Worm (Caenorhabditis elegans) whole organism, L3 larva: ENCODE measurements around the gene srh-217.

ENCODE experiments used
- R02D3.7 ChIP-seq: fragments of 150-350 bp; optimal IDR thresholded peaks from 2 replicates; lab custom pipeline; 2014; ENCODE audit warnings: missing biosample characterization, missing genetic modification characterization
- ZK546.5 ChIP-seq: sonication (generic microtip); optimal IDR thresholded peaks from 2 replicates; lab custom pipeline; 2017; ENCODE audit warnings: missing biosample characterization, missing genetic modification characterization
- aly-2 ChIP-seq: fragments of 150-350 bp; optimal IDR thresholded peaks from 2 replicates; lab custom pipeline; 2014; ENCODE audit warnings: missing biosample characterization, missing genetic modification characterization
- ama-1 ChIP-seq: fragments of 150-350 bp; optimal IDR thresholded peaks from 2 replicates; lab custom pipeline; 2018
- ceh-16 ChIP-seq: sonication (generic microtip); optimal IDR thresholded peaks from 2 replicates; lab custom pipeline; 2017; ENCODE audit warnings: missing biosample characterization, missing genetic modification characterization
- ceh-28 ChIP-seq: fragments of 150-350 bp; optimal IDR thresholded peaks from 2 replicates; lab custom pipeline; 2014; ENCODE audit warnings: missing biosample characterization, missing genetic modification reagents, missing genetic modification characterization
- ceh-82 ChIP-seq: fragments of 150-350 bp; optimal IDR thresholded peaks from 2 replicates; lab custom pipeline; 2014; ENCODE audit warnings: missing biosample characterization, missing genetic modification characterization
- ceh-9 ChIP-seq: sonication (generic microtip); optimal IDR thresholded peaks from 2 replicates; lab custom pipeline; 2018; ENCODE audit warnings: missing biosample characterization, missing genetic modification characterization
- daf-12 ChIP-seq: fragments of 150-350 bp; optimal IDR thresholded peaks from 2 replicates; lab custom pipeline; 2014; ENCODE audit warnings: missing biosample characterization, missing genetic modification reagents, missing genetic modification characterization
- egl-27 ChIP-seq: sonication (generic microtip); optimal IDR thresholded peaks from 4 replicates; lab custom pipeline; 2017; ENCODE audit warnings: missing biosample characterization, missing genetic modification reagents, missing genetic modification characterization
- elt-1 ChIP-seq: fragments of 150-350 bp; optimal IDR thresholded peaks from 2 replicates; lab custom pipeline; 2014; ENCODE audit warnings: missing biosample characterization, missing genetic modification characterization
- elt-2 ChIP-seq: sonication (generic microtip); optimal IDR thresholded peaks from 2 replicates; lab custom pipeline; 2016; ENCODE audit warnings: missing genetic modification reagents, mild to moderate bottlenecking, missing genetic modification characterization, missing compliant biosample characterization
- eor-1 ChIP-seq, 2 experiments: fragments of 150-350 bp; optimal IDR thresholded peaks; 2 replicates each; lab custom pipeline; 2014 to 2018; ENCODE audit warnings: missing biosample characterization in 2 of 2, missing genetic modification characterization in 2 of 2
- hmg-11 ChIP-seq: sonication (generic microtip); optimal IDR thresholded peaks from 2 replicates; lab custom pipeline; 2016; ENCODE audit warnings: missing genetic modification characterization, missing compliant biosample characterization
- jun-1 ChIP-seq: fragments of 150-350 bp; optimal IDR thresholded peaks from 2 replicates; lab custom pipeline; 2014; ENCODE audit warnings: missing biosample characterization, missing genetic modification reagents, missing genetic modification characterization
- lin-15B ChIP-seq: fragments of 150-350 bp; optimal IDR thresholded peaks from 2 replicates; lab custom pipeline; 2014; ENCODE audit warnings: missing biosample characterization, missing genetic modification characterization
- lsy-12 ChIP-seq: sonication (generic microtip); optimal IDR thresholded peaks from 2 replicates; lab custom pipeline; 2016; ENCODE audit warnings: mild to moderate bottlenecking, missing genetic modification characterization, missing compliant biosample characterization
- mdl-1 ChIP-seq: fragments of 150-350 bp; optimal IDR thresholded peaks from 2 replicates; lab custom pipeline; 2014; ENCODE audit warnings: missing biosample characterization, missing genetic modification characterization
- mml-1 ChIP-seq: fragments of 150-350 bp; sonication (generic microtip); optimal IDR thresholded peaks from 3 replicates; lab custom pipeline; 2014; ENCODE audit warnings: missing biosample characterization, missing genetic modification characterization
- nfya-1 ChIP-seq: sonication (generic microtip); optimal IDR thresholded peaks from 2 replicates; lab custom pipeline; 2017; ENCODE audit warnings: missing genetic modification characterization, mild to moderate bottlenecking, missing compliant biosample characterization, antibody characterized with exemption, moderate library complexity; ENCODE audit not compliant: insufficient read depth
- nhr-12 ChIP-seq: fragments of 150-350 bp; optimal IDR thresholded peaks from 2 replicates; lab custom pipeline; 2014; ENCODE audit warnings: missing biosample characterization, missing genetic modification characterization
- nhr-23 ChIP-seq: fragments of 150-350 bp; optimal IDR thresholded peaks from 2 replicates; lab custom pipeline; 2014; ENCODE audit warnings: missing biosample characterization, missing genetic modification reagents, missing genetic modification characterization
- nhr-237 ChIP-seq: fragments of 150-350 bp; optimal IDR thresholded peaks from 2 replicates; lab custom pipeline; 2014; ENCODE audit warnings: missing biosample characterization, missing genetic modification characterization
- nhr-25 ChIP-seq: sonication (generic microtip); optimal IDR thresholded peaks from 2 replicates; lab custom pipeline; 2017; ENCODE audit warnings: missing biosample characterization, missing genetic modification characterization
- nhr-28 ChIP-seq: fragments of 150-350 bp; optimal IDR thresholded peaks from 2 replicates; lab custom pipeline; 2014; ENCODE audit warnings: missing biosample characterization, missing genetic modification characterization
- nhr-67 ChIP-seq: fragments of 150-350 bp; optimal IDR thresholded peaks from 2 replicates; lab custom pipeline; 2014; ENCODE audit warnings: missing biosample characterization, missing genetic modification characterization
- nhr-76 ChIP-seq: fragments of 150-350 bp; sonication (generic microtip); optimal IDR thresholded peaks from 5 replicates; lab custom pipeline; 2014; ENCODE audit warnings: missing biosample characterization, missing genetic modification characterization
- pha-4 ChIP-seq: fragments of 150-350 bp; optimal IDR thresholded peaks from 2 replicates; lab custom pipeline; 2014; ENCODE audit warnings: missing biosample characterization, missing genetic modification reagents, missing genetic modification characterization
- pqm-1 ChIP-seq: fragments of 150-350 bp; optimal IDR thresholded peaks from 2 replicates; lab custom pipeline; 2017; ENCODE audit warnings: missing biosample characterization, missing genetic modification characterization, inconsistent platforms
- sea-2 ChIP-seq: fragments of 150-350 bp; sonication (generic microtip); optimal IDR thresholded peaks from 4 replicates; lab custom pipeline; 2014; ENCODE audit warnings: missing biosample characterization, missing genetic modification reagents, missing genetic modification characterization
- snpc-4 ChIP-seq: fragments of 150-350 bp; optimal IDR thresholded peaks from 2 replicates; lab custom pipeline; 2014; ENCODE audit warnings: missing biosample characterization, missing genetic modification characterization
- tbx-2 ChIP-seq: sonication (generic microtip); optimal IDR thresholded peaks from 2 replicates; lab custom pipeline; 2016; ENCODE audit warnings: mild to moderate bottlenecking, missing genetic modification characterization, missing compliant biosample characterization
- unc-39 ChIP-seq: sonication (generic microtip); optimal IDR thresholded peaks from 4 replicates; lab custom pipeline; 2017; ENCODE audit warnings: missing biosample characterization, missing genetic modification characterization
- unc-62 ChIP-seq: fragments of 150-350 bp; sonication (generic microtip); optimal IDR thresholded peaks from 4 replicates; lab custom pipeline; 2014; ENCODE audit warnings: missing biosample characterization, missing genetic modification reagents, missing genetic modification characterization
- zag-1 ChIP-seq: fragments of 150-350 bp; optimal IDR thresholded peaks from 2 replicates; lab custom pipeline; 2014; ENCODE audit warnings: missing biosample characterization, missing genetic modification characterization
- ztf-11 ChIP-seq: fragments of 150-350 bp; optimal IDR thresholded peaks from 2 replicates; lab custom pipeline; 2014; ENCODE audit warnings: missing biosample characterization, missing genetic modification characterization
- ztf-4 ChIP-seq: fragments of 150-350 bp; optimal IDR thresholded peaks from 2 replicates; lab custom pipeline; 2014; ENCODE audit warnings: missing biosample characterization, missing genetic modification characterization

Gene srh-217

DNA sequence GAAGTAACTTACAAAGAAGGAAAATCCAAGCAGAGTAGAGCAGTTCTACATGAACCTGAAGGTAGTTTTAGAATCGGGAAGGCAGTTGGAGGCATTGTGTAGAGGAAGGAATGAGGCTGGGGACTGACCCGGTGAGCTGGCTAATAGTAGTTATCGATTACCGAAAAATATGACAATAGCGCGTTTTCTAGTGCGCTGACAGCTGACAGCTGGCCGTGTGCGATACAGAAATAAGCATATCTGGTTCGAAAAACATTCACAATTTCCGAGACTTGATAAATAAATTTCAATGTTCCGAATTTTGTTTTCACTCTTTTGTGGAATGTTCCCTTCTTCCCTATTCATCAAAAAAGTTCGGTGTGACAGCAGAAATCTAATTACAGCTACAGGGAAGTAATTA, 10.7 kb upstream of the srh-217 start, which contains the start of the genes fbxb-59 and srbc-34:
TSS of gene fbxb-59 (minus strand) at position 101 of the 400 bp plus-strand sequence.
TSS of gene srbc-34 (plus strand) at position 233 of the 400 bp plus-strand sequence.
- TF ChIP-seq nhr-67 (tag; lab: Kevin White, UChicago): no peak
- TF ChIP-seq unc-62: no peak
- TF ChIP-seq mdl-1 (tag; lab: Kevin White, UChicago): no peak
- no peak for TF ChIP-seq tbx-2 (tag; lab: Kevin White, UChicago)
- TF ChIP-seq elt-1 (tag; lab: Kevin White, UChicago): no peak
- no peak for TF ChIP-seq nhr-25 (tag; lab: Kevin White, UChicago)
- no peak for TF ChIP-seq ama-1
- TF ChIP-seq ZK546.5 (tag; lab: Kevin White, UChicago): no peak
- TF ChIP-seq egl-27 (tag; lab: Kevin White, UChicago): no peak
- no peak for TF ChIP-seq R02D3.7
- TF ChIP-seq zag-1 (tag; lab: Kevin White, UChicago): no peak
- TF ChIP-seq nhr-23 (tag; lab: Kevin White, UChicago): no peak
- no peak for TF ChIP-seq ztf-11 (tag; lab: Kevin White, UChicago)
- no peak for TF ChIP-seq aly-2 (tag; lab: Kevin White, UChicago)
- TF ChIP-seq jun-1: no peak
- no peak for TF ChIP-seq eor-1 (tag; optimal IDR thresholded peaks at IDR 0.05; lab: Kevin White, UChicago)

DNA sequence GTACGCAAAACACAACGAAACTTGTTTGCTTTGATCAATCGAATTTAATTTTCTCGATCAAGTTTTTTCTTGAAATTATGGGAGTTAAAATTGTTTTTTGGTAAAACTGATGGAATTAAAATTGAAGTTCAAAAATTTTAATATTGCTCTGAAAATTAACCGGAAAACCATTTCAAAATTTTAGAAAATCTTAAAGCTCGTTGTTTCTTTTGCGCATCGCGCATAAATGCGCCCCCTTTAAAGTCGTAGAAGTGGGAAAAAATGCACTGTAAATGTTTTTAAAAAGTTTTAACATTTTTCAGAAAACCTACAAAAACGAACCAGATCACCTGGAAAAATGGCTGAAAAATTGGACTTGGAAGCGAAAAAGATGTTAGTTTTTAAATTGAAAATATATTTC, 7.7 kb upstream of the srh-217 start, which contains the start of gene fbxa-113:
TSS of gene fbxa-113 (plus strand) at position 301 of the 400 bp plus-strand sequence.
- TF ChIP-seq ceh-28 (tag; lab: Kevin White, UChicago): no peak
- no peak for TF ChIP-seq mdl-1 (tag; lab: Kevin White, UChicago)
- no peak for TF ChIP-seq ceh-16 (tag; lab: Kevin White, UChicago)
- no peak for TF ChIP-seq ztf-11 (tag; lab: Kevin White, UChicago)
- TF ChIP-seq nhr-28 (tag; lab: Kevin White, UChicago): no peak
- TF ChIP-seq pha-4: no peak
- TF ChIP-seq ztf-4: no peak
- TF ChIP-seq R02D3.7: no peak
- TF ChIP-seq pqm-1 (tag; lab: Kevin White, UChicago): no peak
- TF ChIP-seq tbx-2 (tag; lab: Kevin White, UChicago): no peak
- no peak for TF ChIP-seq nhr-76
- TF ChIP-seq ZK546.5 (tag; lab: Kevin White, UChicago): no peak
- TF ChIP-seq hmg-11 (tag; lab: Kevin White, UChicago): no peak
- TF ChIP-seq snpc-4 (tag; lab: Kevin White, UChicago): no peak

ce11 chrV:20201316-20201715, 6.0 kb upstream of the srh-217 start, which contains the start of gene fbxa-114:
TSS of gene fbxa-114 (plus strand) at chrV:20201616.
- no peak for TF ChIP-seq eor-1 (tag; optimal IDR thresholded peaks at IDR 0.05; lab: Kevin White, UChicago)
- TF ChIP-seq elt-2 (tag; lab: Kevin White, UChicago): no peak
- TF ChIP-seq ceh-28 (tag; lab: Kevin White, UChicago): no peak
- TF ChIP-seq R02D3.7: no peak
- no peak for TF ChIP-seq nhr-237
- no peak for TF ChIP-seq nhr-76
- TF ChIP-seq nhr-28 (tag; lab: Kevin White, UChicago): no peak
- TF ChIP-seq ZK546.5 (tag; lab: Kevin White, UChicago): no peak
- no peak for TF ChIP-seq ceh-16 (tag; lab: Kevin White, UChicago)
- no peak for TF ChIP-seq daf-12 (tag; lab: Kevin White, UChicago)
- TF ChIP-seq nfya-1 (tag; lab: Kevin White, UChicago): no peak
- TF ChIP-seq lsy-12 (tag; lab: Kevin White, UChicago): no peak

DNA sequence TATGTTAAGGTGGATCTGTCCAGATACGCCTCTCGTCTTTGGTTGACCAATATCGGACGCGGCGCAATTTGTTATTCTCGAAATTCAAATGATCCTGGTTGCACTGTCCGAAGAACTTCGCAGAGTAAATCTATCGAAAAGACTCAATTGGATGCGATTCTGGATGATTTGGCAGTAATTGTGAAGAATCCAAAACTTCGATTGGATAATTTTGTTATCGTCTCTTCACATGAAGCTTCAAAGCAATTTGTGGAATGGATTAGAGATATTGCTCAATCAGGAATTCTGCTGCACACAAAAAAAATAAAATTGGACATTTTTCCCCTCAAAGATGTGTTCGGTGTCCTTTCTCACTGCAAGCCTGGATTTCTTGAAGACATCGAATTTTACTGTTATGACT, 4.3 kb upstream of the srh-217 start:
- TF ChIP-seq hmg-11 (tag; lab: Kevin White, UChicago) (no peak), pqm-1 (tag; lab: Kevin White, UChicago) (no peak), zag-1 (tag; lab: Kevin White, UChicago) (no peak), ceh-9 (tag; lab: Kevin White, UChicago) (no peak), nhr-76 (no peak)

DNA sequence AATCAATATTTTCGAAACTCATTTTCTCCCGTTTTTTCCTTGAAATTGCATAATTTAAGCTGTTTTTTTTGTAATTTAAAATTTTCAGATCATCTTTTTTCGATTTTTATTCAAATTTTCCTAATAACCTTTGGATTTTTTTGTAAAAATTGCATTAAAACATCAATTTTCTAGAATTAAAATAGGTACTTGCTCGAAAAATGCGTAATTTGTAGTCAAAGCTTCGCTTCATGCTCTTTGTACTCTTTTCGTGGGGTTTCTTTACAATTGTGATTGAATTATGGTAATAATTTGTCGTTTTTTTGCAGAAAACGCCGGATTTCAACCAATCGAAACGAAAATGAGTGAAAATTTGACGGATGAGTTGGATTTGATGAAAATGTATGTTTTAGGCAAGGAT, 3.6 kb upstream of the srh-217 start, which contains the start of gene fog-2:
TSS of gene fog-2 (plus strand) at position 301 of the 400 bp plus-strand sequence.
- TF ChIP-seq zag-1 (tag; lab: Kevin White, UChicago) (no peak), mml-1 (tag; lab: Kevin White, UChicago) (no peak), snpc-4 (tag; lab: Kevin White, UChicago) (no peak), sea-2 (GFP tag; lab: Kevin White, UChicago) (no peak), pha-4 (no peak), jun-1 (no peak), lin-15B (tag; lab: Kevin White, UChicago) (no peak), ama-1 (no peak), unc-62 (no peak), hmg-11 (tag; lab: Kevin White, UChicago) (no peak), nhr-12 (tag; lab: Kevin White, UChicago) (no peak), daf-12 (tag; lab: Kevin White, UChicago) (no peak), ceh-82 (tag; lab: Kevin White, UChicago) (no peak), unc-39 (no peak)
- TF ChIP-seq, all 47 proteins: peak for 0
